Worm (Caenorhabditis elegans): ENCODE measurements around the gene nas-31.
A peak's percentile ranks its signal among the peaks of the same experiment; 100 is the strongest.

The nas-31 gene

DNA sequence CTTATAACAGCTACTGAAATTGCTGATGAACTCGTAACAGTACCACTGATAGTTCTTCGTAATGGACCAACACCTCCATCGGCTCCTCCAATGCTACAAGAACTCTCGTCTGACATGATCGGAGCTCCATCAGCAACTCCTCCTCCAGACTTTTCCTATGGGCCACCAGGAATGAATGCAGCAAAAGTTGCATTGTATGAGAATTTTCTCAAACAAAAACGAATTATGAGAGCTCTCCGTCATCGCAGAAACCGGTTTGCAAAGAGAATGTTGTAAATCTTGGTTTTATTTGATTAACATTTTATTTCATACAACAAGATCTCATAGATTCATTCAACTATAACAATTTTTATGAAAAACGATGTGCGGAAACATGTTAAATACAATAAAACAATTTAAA lies 34.1 kb downstream of the nas-31 start (continued):
- TF ChIP-seq tlf-1 (GFP tag; optimal IDR thresholded peaks at IDR 0.05) = peak; percentile 55

DNA sequence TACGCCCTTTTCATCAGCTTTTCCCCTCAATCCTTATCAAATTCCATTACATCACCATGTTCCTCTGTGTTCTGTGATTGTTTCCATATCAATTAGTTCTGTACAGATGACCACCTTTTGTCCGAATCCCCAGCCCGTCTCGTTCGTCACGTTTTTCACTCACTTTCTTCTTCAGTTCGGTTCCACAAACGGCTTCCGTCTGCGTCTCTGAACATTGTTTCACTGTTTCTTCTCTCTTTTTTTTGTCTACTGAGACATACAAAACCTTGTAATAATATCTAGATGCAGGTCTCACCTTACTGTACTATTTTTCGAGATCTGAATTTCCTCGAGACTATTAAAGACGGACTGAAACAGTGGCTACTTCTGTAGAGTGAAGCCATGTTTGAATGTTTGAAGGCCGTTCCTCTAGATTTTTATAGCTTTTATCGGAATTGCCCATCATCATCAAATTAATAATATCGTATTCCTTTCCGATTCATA lies 35.2 kb downstream of the nas-31 start, which contains the start of gene F32D8.3:
Gene F32D8.3, plus strand, starts transcription at position 433 of the 483 bp plus-strand sequence.
- no peak for TF ChIP-seq dpff-1 (tag; optimal IDR thresholded peaks at IDR 0.05)
- TF ChIP-seq rec-8 (tag; optimal IDR thresholded peaks at IDR 0.05) = no peak
- no peak for TF ChIP-seq sdz-38 (tag; optimal IDR thresholded peaks at IDR 0.05)
- TF ChIP-seq ets-4 (GFP tag; optimal IDR thresholded peaks at IDR 0.05) = no peak
- no peak for TF ChIP-seq madf-6 (GFP tag; IDR thresholded peaks at IDR 0.05)
- TF ChIP-seq nhr-27 (tag; optimal IDR thresholded peaks at IDR 0.05) = no peak
- no peak for TF ChIP-seq ztf-28 (GFP tag; IDR thresholded peaks at IDR 0.05)
- TF ChIP-seq K11D2.4 (GFP tag; IDR thresholded peaks at IDR 0.05) = no peak
- TF ChIP-seq F33H1.4 (GFP tag; IDR thresholded peaks at IDR 0.05) = no peak
- TF ChIP-seq rcor-1 (GFP tag; IDR thresholded peaks at IDR 0.05) = no peak
- no peak for TF ChIP-seq tbp1 (GFP tag; optimal IDR thresholded peaks at IDR 0.05)
- TF ChIP-seq egl-18 (GFP tag; IDR thresholded peaks at IDR 0.05) = no peak
- no peak for TF ChIP-seq nhr-80 (tag; optimal IDR thresholded peaks at IDR 0.05)
- no peak for TF ChIP-seq unc-130 (GFP tag; optimal IDR thresholded peaks at IDR 0.05)

DNA sequence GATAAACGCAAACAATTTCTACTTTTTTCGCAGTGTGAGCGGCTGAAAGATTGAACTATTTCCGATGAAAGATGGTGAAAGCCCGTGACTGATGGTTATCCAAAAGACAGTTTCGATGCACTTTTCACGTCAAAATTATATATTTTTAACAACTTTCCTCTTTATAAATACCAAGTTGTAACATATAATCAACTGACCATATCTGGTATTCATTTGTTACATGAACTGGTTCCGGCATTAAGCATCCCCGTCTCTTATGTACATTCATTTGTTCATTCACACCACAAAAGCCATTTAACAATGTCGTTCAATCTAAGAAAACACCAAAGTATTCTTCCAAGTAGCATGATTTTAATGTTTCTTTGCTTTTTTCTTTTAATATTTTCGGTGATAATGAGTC lies 38.2 kb downstream of the nas-31 start, which contains the start of gene F32D8.2:
Gene F32D8.2, plus strand, starts transcription at position 301 of the 400 bp plus-strand sequence.
- TF ChIP-seq T07F8.4 (tag; optimal IDR thresholded peaks at IDR 0.05) (no peak), nfyb-1 (GFP tag; IDR thresholded peaks at IDR 0.05) (no peak), B0035.1 (tag; optimal IDR thresholded peaks at IDR 0.05) (no peak), madf-3 (GFP tag; IDR thresholded peaks at IDR 0.05) (no peak), nhr-179 (tag; optimal IDR thresholded peaks at IDR 0.05) (no peak), ceh-79 (tag; optimal IDR thresholded peaks at IDR 0.05) (no peak), ceh-40 (GFP tag; IDR thresholded peaks at IDR 0.05) (no peak), tbp1 (GFP tag; optimal IDR thresholded peaks at IDR 0.05) (no peak), C17E4.6 (GFP tag; IDR thresholded peaks at IDR 0.05) (no peak), attf-3 (GFP tag; conservative IDR thresholded peaks at IDR 0.05) (no peak), lin-26 (GFP tag; IDR thresholded peaks at IDR 0.05) (no peak), zim-3 (tag; optimal IDR thresholded peaks at IDR 0.05) (no peak), aptf-3 (GFP tag; IDR thresholded peaks at IDR 0.05) (no peak), sptf-2 (GFP tag; optimal IDR thresholded peaks at IDR 0.05) (no peak), atf-7 (tag; optimal IDR thresholded peaks at IDR 0.05) (no peak), ceh-27 (GFP tag; optimal IDR thresholded peaks at IDR 0.05) (no peak), tbx-9 (tag; optimal IDR thresholded peaks at IDR 0.05; ENCODE audit: borderline replicate concordance) (no peak)

DNA sequence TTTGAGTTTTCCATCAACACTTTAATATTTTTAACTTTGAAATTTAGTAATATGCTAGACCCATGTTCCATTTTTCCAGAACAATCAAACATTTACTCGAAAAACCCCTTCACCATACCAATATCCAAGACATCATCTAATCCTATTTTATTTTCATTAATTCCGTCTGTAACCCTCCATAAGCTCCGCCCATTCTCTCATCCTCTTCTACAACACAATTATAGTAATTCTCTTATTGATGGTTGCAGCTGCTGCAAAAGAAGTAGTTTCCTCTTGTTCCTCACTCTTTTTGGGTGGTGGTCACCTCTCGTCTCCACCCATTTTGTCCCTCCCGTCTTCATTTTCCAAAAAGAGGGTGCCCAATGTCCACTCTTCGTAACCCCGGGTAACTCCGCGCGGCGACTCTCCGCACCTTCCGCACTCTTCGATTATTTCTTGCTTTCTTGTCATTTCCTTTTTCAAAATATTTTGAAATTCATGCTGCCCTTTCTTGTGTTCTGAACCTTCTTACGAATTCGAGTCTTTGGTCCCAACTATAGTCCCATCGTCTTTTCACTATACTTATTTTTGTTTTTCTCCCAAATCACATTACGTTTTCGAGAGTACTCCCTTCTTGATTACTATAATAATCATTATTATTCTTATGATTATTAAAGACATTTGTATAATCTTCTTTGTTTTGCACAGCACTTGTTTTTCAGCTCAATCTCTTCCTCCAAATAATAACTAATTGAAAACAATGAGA lies 41.3 kb downstream of the nas-31 start, which contains the start of gene F32D8.1:
Gene F32D8.1, plus strand, starts transcription at position 695 of the 745 bp plus-strand sequence.
- TF ChIP-seq mcd-1 (GFP tag; IDR thresholded peaks at IDR 0.05) = no peak
- no peak for TF ChIP-seq hrde-1 (tag; optimal IDR thresholded peaks at IDR 0.05; ENCODE audit: borderline replicate concordance)
- TF ChIP-seq attf-5 (GFP tag; optimal IDR thresholded peaks at IDR 0.05) = no peak

Measured in whole organism, young adult.